Worm (Caenorhabditis elegans): ENCODE results near the gene F21C10.10.

ce11 chrV:9092209-9092608 lies 3.9 kb upstream of the F21C10.10 start, which contains the start of gene T27E4.1:
- TF ChIP-seq klf-2 (GFP tag; conservative IDR thresholded peaks at IDR 0.05) (no peak), ref-1 (GFP tag; conservative IDR thresholded peaks at IDR 0.05) (no peak), ztf-29 (GFP tag; IDR thresholded peaks at IDR 0.05) (no peak), med-1 (GFP tag; optimal IDR thresholded peaks at IDR 0.05; ENCODE audit: insufficient read depth) (no peak), T22C8.4 (GFP tag; IDR thresholded peaks at IDR 0.05) (no peak), cog-1 (tag; optimal IDR thresholded peaks at IDR 0.05) (no peak)

Measured in whole organism, midembryonic.